Worm (Caenorhabditis elegans) whole organism, young adult: ENCODE data around the gene ced-3.

ENCODE experiments used
- B0261.1 ChIP-seq: sonication (generic microtip); optimal IDR thresholded peaks from 2 replicates; lab custom pipeline; 2016; ENCODE audit warnings: mild to moderate bottlenecking, missing genetic modification characterization, moderate library complexity, missing compliant biosample characterization
- B0336.3 ChIP-seq: fragments of 200-800 bp; sonication (Bioruptor generic); IDR thresholded peaks from 2 replicates; pipeline ENCODE4 v1.3.6; 2022; ENCODE audit warnings: missing genetic modification characterization, missing compliant biosample characterization
- D2030.7 ChIP-seq: fragments of 200-800 bp; sonication (Bioruptor generic); IDR thresholded peaks from 2 replicates; pipeline ENCODE4 v1.3.6; 2022; ENCODE audit warnings: missing genetic modification reagents, missing genetic modification characterization, missing compliant biosample characterization
- F52B5.7 ChIP-seq: sonication (generic microtip); optimal IDR thresholded peaks from 2 replicates; lab custom pipeline; 2016; ENCODE audit warnings: mild to moderate bottlenecking, missing genetic modification characterization, missing compliant biosample characterization
- F55B11.4 ChIP-seq: sonication (generic microtip); optimal IDR thresholded peaks from 2 replicates; lab custom pipeline; 2016; ENCODE audit warnings: missing compliant biosample characterization, missing genetic modification characterization, borderline replicate concordance; ENCODE audit not compliant: insufficient read depth
- K11D2.4 ChIP-seq: fragments of 200-800 bp; sonication (Bioruptor generic); IDR thresholded peaks from 2 replicates; pipeline ENCODE4 v1.3.6; 2022; ENCODE audit warnings: missing genetic modification reagents, missing genetic modification characterization, missing compliant biosample characterization
- K12H6.12 ChIP-seq: fragments of 200-800 bp; sonication (Bioruptor generic); optimal IDR thresholded peaks from 2 replicates; lab custom pipeline; 2018; ENCODE audit warnings: mild to moderate bottlenecking, missing genetic modification characterization, missing compliant biosample characterization
- Y56A3A.18 ChIP-seq: fragments of 200-800 bp; sonication (Bioruptor generic); IDR thresholded peaks from 2 replicates; pipeline ENCODE4 v1.3.6; 2022; ENCODE audit warnings: missing genetic modification reagents, missing genetic modification characterization, missing compliant biosample characterization
- Y67H2A.10 ChIP-seq: fragments of 200-800 bp; sonication (Bioruptor generic); conservative IDR thresholded peaks from 2 replicates; pipeline ENCODE4 v1.3.6; 2022; ENCODE audit warnings: missing genetic modification reagents, missing genetic modification characterization, missing compliant biosample characterization
- Y79H2A.3 ChIP-seq: fragments of 200-800 bp; sonication (Bioruptor generic); conservative IDR thresholded peaks from 2 replicates; pipeline ENCODE4 v1.3.6; 2022; ENCODE audit warnings: missing genetic modification reagents, missing genetic modification characterization, missing compliant biosample characterization
- ZK185.1 ChIP-seq: sonication (generic microtip); optimal IDR thresholded peaks from 2 replicates; lab custom pipeline; 2016; ENCODE audit warnings: mild to moderate bottlenecking, missing genetic modification characterization, missing compliant biosample characterization; ENCODE audit not compliant: poor library complexity, severe bottlenecking
- attf-5 ChIP-seq: fragments of 200-800 bp; sonication (Bioruptor generic); optimal IDR thresholded peaks from 2 replicates; lab custom pipeline; 2018; ENCODE audit warnings: mild to moderate bottlenecking, missing genetic modification characterization, missing compliant biosample characterization
- cebp-1 ChIP-seq, 2 experiments: fragments of 200-800 bp in 1 of 2; sonication (Bioruptor generic) in 1 of 2; sonication (generic microtip) in 1 of 2; IDR thresholded peaks in 1 of 2; optimal IDR thresholded peaks in 1 of 2; 2 replicates each; pipeline versions ENCODE4 v1.3.6 to Lab custom; 2017 to 2022; ENCODE audit warnings: missing compliant biosample characterization in 2 of 2, missing genetic modification characterization in 2 of 2, mild to moderate bottlenecking in 1 of 2, missing genetic modification reagents in 1 of 2, moderate library complexity in 1 of 2
- dpl-1 ChIP-seq: fragments of 150-350 bp; optimal IDR thresholded peaks from 2 replicates; lab custom pipeline; 2014; ENCODE audit warnings: missing biosample characterization, missing genetic modification reagents, missing genetic modification characterization
- egrh-3 ChIP-seq: fragments of 200-800 bp; sonication (Bioruptor generic); IDR thresholded peaks from 2 replicates; pipeline ENCODE4 v1.3.6; 2022; ENCODE audit warnings: missing genetic modification reagents, missing genetic modification characterization, missing compliant biosample characterization
- ets-4 ChIP-seq: fragments of 200-800 bp; sonication (Bioruptor generic); optimal IDR thresholded peaks from 2 replicates; lab custom pipeline; 2018; ENCODE audit warnings: mild to moderate bottlenecking, missing genetic modification characterization, missing compliant biosample characterization
- gei-17 ChIP-seq: fragments of 200-800 bp; sonication (Bioruptor generic); optimal IDR thresholded peaks from 2 replicates; lab custom pipeline; 2018; ENCODE audit warnings: mild to moderate bottlenecking, missing genetic modification characterization, missing compliant biosample characterization
- lin-35 ChIP-seq, 3 experiments: fragments of 150-350 bp in 2 of 3; sonication (generic microtip) in 1 of 3; optimal IDR thresholded peaks; 2 replicates each; lab custom pipeline; 2014 to 2018; ENCODE audit warnings: missing biosample characterization in 3 of 3, missing genetic modification characterization in 3 of 3, missing genetic modification reagents in 3 of 3
- lin-40 ChIP-seq: sonication (generic microtip); optimal IDR thresholded peaks from 2 replicates; lab custom pipeline; 2016; ENCODE audit warnings: missing genetic modification characterization, mild to moderate bottlenecking, missing compliant biosample characterization, missing genotype, missing genetic modification reagents
- lsy-27 ChIP-seq: sonication (generic microtip); optimal IDR thresholded peaks from 2 replicates; lab custom pipeline; 2017; ENCODE audit warnings: missing genetic modification characterization, mild to moderate bottlenecking, missing compliant biosample characterization, antibody characterized with exemption, missing genotype, borderline replicate concordance; ENCODE audit not compliant: insufficient read depth
- mes-4 ChIP-seq: sonication (generic microtip); optimal IDR thresholded peaks from 2 replicates; lab custom pipeline; 2016; ENCODE audit warnings: missing genotype, missing genetic modification characterization, missing compliant biosample characterization
- mxl-1 ChIP-seq: sonication (generic microtip); optimal IDR thresholded peaks from 2 replicates; lab custom pipeline; 2016; ENCODE audit warnings: missing genetic modification characterization, missing compliant biosample characterization
- nfya-1 ChIP-seq: sonication (generic microtip); optimal IDR thresholded peaks from 2 replicates; lab custom pipeline; 2017; ENCODE audit warnings: antibody characterized with exemption, missing compliant biosample characterization, missing genetic modification characterization, borderline replicate concordance; ENCODE audit not compliant: insufficient read depth
- nfyb-1 ChIP-seq: fragments of 200-800 bp; sonication (Bioruptor generic); IDR thresholded peaks from 2 replicates; pipeline ENCODE4 v1.3.6; 2022; ENCODE audit warnings: missing genetic modification reagents, missing genetic modification characterization, missing compliant biosample characterization
- nhr-120 ChIP-seq: fragments of 200-800 bp; sonication (Bioruptor generic); IDR thresholded peaks from 2 replicates; pipeline ENCODE4 v1.3.6; 2022; ENCODE audit warnings: missing genetic modification characterization, missing compliant biosample characterization
- nhr-27 ChIP-seq: fragments of 200-800 bp; sonication (Bioruptor generic); optimal IDR thresholded peaks from 2 replicates; lab custom pipeline; 2018; ENCODE audit warnings: mild to moderate bottlenecking, missing genetic modification characterization, moderate library complexity, missing compliant biosample characterization
- pbrm-1 ChIP-seq: fragments of 200-800 bp; sonication (Bioruptor generic); IDR thresholded peaks from 2 replicates; pipeline ENCODE4 v1.3.6; 2022; ENCODE audit warnings: missing genetic modification reagents, missing genetic modification characterization, missing compliant biosample characterization
- rpc-1 ChIP-seq, 2 experiments: fragments of 150-350 bp in 1 of 2; sonication (generic microtip) in 1 of 2; optimal IDR thresholded peaks; 2 replicates each; lab custom pipeline; 2014 to 2018; ENCODE audit warnings: missing biosample characterization in 1 of 2, missing genetic modification characterization in 1 of 2, missing genetic modification reagents in 1 of 2, missing genotype in 1 of 2
- snpc-1.1 ChIP-seq: sonication (generic microtip); optimal IDR thresholded peaks from 2 replicates; lab custom pipeline; 2017; ENCODE audit warnings: missing genetic modification characterization, mild to moderate bottlenecking, missing compliant biosample characterization, antibody characterized with exemption, moderate library complexity, missing genotype, missing genetic modification reagents; ENCODE audit not compliant: insufficient read depth
- sptf-2 ChIP-seq: fragments of 200-800 bp; sonication (Bioruptor generic); optimal IDR thresholded peaks from 2 replicates; lab custom pipeline; 2018; ENCODE audit warnings: mild to moderate bottlenecking, missing genetic modification characterization, missing compliant biosample characterization
- zim-3 ChIP-seq: sonication (generic microtip); optimal IDR thresholded peaks from 2 replicates; lab custom pipeline; 2017; ENCODE audit warnings: mild to moderate bottlenecking, missing genetic modification characterization, moderate library complexity, missing compliant biosample characterization
- ztf-18 ChIP-seq: sonication (generic microtip); optimal IDR thresholded peaks from 2 replicates; lab custom pipeline; 2016; ENCODE audit warnings: missing genotype, mild to moderate bottlenecking, missing genetic modification characterization, missing compliant biosample characterization

Gene ced-3

ce11 chrIV:13197282-13197681 is 6.7 kb downstream of the ced-3 start, which contains the start of gene C48D1.1:
Gene C48D1.1 (minus strand): TSS chrIV:13197382.
- TF ChIP-seq egrh-3 (GFP tag; lab: Robert Waterston, UW): no peak
- TF ChIP-seq ztf-18 (tag; lab: Kevin White, UChicago): no peak
- TF ChIP-seq zim-3 (tag; lab: Kevin White, UChicago): no peak
- TF ChIP-seq F52B5.7 (tag; lab: Kevin White, UChicago): no peak
- no peak for TF ChIP-seq ets-4 (GFP tag; lab: Kevin White, UChicago)
- no peak for TF ChIP-seq pbrm-1 (GFP tag; lab: Robert Waterston, UW)
- no peak for TF ChIP-seq Y56A3A.18 (GFP tag; lab: Robert Waterston, UW)
- TF ChIP-seq Y79H2A.3 (GFP tag; lab: Robert Waterston, UW): no peak
- TF ChIP-seq mes-4 (tag; lab: Kevin White, UChicago): no peak
- TF ChIP-seq Y67H2A.10 (GFP tag; lab: Robert Waterston, UW): no peak
- TF ChIP-seq nfyb-1 (GFP tag; lab: Robert Waterston, UW): no peak
- TF ChIP-seq sptf-2 (GFP tag; lab: Kevin White, UChicago): no peak
- TF ChIP-seq K11D2.4 (GFP tag; lab: Robert Waterston, UW): no peak
- TF ChIP-seq K12H6.12 (tag; lab: Kevin White, UChicago): no peak
- no peak for TF ChIP-seq B0336.3 (GFP tag; lab: Robert Waterston, UW)

DNA sequence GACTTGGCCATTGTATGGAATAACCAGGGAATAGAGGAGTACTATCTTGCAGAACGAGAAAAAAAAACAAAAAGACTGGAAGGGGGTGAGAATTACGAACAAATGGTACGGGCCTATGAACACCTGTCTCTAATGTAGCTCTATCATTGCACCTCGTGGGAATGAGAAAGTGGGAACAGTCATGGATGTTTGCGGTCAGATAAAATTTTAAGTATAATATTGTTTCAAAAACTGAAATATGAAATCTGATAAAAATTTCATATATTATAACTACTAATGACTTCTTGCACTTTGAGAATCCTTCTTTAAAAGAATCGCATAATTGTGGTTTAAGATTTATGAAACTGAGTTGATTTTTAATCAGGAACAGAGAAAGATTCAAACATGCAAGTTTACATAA is 10.7 kb downstream of the ced-3 start, which contains the start of gene F58D2.5:
F58D2.5 (minus strand) TSS at position 101 of the 400 bp plus-strand sequence.
- no peak for TF ChIP-seq nfya-1
- TF ChIP-seq D2030.7: no peak
- no peak for TF ChIP-seq lsy-27 (tag; lab: Kevin White, UChicago)
- TF ChIP-seq attf-5 (GFP tag; lab: Kevin White, UChicago): no peak
- no peak for TF ChIP-seq F55B11.4
- no peak for TF ChIP-seq lin-35 (GFP tag; optimal IDR thresholded peaks at IDR 0.05; lab: Kevin White, UChicago)
- no peak for TF ChIP-seq dpl-1 (GFP tag; lab: Kevin White, UChicago)
- no peak for TF ChIP-seq lin-40 (tag; lab: Kevin White, UChicago)
- TF ChIP-seq, all 124 proteins: peak for 0

DNA sequence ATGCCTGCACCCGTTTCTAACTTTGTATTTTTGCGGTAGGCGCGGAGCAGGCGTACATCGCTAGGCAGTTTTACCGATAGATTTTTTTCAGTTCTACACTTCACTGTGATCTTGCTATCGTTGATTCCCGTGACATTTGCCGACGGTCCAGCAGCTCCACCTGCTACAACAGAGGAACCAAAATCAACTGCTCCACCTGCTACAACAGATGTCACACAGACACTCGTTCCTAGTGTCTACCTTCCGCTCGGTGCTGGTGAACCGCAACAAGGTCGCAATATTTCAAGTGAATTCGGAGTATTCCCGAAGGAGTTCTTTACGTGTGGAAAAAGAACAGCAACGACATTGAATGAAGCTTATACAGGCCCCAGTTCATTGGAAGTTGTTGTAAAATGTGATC is 13.9 kb downstream of the ced-3 start:
- TF ChIP-seq B0261.1 (tag; lab: Kevin White, UChicago): no peak
- no peak for TF ChIP-seq nfyb-1 (GFP tag; lab: Robert Waterston, UW)

DNA sequence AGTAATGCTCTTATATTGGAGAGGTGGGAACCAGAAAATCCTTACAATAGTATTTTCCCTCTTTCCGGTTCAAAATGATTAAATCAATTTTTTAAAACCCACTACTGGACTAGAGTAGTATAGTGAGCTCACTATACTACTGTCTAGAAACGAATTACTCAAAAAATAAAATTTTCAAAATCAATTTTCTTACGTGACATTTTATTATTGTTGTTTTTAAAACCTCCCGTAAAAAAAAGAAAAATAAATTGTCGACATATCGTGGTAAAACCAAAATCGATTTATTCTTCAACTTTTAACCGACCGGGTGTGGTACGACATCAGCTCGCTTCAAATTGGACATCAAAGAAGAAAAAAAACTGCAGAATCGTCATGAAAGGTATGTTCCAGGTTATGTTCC is 14.5 kb downstream of the ced-3 start, which contains the start of gene F58D2.2:
F58D2.2 (plus strand) TSS at position 301 of the 400 bp plus-strand sequence.
- TF ChIP-seq snpc-1.1: no peak
- no peak for TF ChIP-seq gei-17 (GFP tag; lab: Kevin White, UChicago)
- TF ChIP-seq nhr-120: no peak
- TF ChIP-seq nhr-27 (tag; lab: Kevin White, UChicago): no peak
- TF ChIP-seq mxl-1: no peak
- no peak for TF ChIP-seq cebp-1 (GFP tag; IDR thresholded peaks at IDR 0.05; lab: Robert Waterston, UW)
- no peak for TF ChIP-seq cebp-1 (tag; optimal IDR thresholded peaks at IDR 0.05; lab: Kevin White, UChicago)
- TF ChIP-seq ZK185.1 (tag; lab: Kevin White, UChicago): no peak
- TF ChIP-seq nfyb-1 (GFP tag; lab: Robert Waterston, UW): no peak
- no peak for TF ChIP-seq rpc-1 (optimal IDR thresholded peaks at IDR 0.05; lab: Kevin White, UChicago)
- TF ChIP-seq rpc-1 (tag; optimal IDR thresholded peaks at IDR 0.05; lab: Kevin White, UChicago): no peak
- TF ChIP-seq, all 124 proteins: peak for 0
